Worm (Caenorhabditis elegans): ENCODE results near the gene F53F4.12.

The F53F4.12 gene

DNA sequence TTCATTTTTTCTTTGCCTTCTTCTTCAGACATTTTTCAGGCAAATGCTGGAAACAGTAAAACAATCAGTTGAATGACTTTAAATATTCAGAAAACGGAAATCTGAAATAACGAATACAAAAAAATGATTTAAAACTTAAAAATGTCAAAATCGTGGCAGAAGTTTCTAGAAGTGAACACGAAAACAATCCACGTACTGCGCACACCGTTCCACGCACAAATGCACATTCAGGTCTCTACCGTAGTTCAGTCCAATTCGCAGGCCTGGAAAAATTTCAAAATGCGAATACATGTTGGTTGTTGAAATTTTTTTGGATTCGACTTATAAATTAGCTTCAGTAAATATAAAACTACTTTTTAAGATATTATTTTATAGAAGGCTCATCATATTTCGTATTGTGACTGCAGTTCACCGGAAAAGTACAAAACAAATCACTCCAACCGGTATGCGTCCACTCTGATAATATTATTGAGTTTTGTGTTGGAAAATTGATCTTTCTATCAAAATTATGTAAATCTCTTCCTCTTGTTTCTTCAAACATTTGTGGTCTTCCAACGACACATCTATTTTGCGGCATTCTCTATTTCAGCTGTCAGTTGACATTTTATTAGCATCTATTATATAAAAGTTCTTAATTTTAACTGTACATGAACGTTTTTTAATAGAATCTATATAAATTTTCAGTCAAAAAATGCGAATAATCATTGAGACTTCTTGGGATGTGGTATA, 46.2 kb downstream of the F53F4.12 start, which contains the start of the genes mip-2 and F58G11.4:
mip-2 (minus strand) TSS at position 48 of the 729 bp plus-strand sequence.
F58G11.4 (plus strand) TSS at position 679 of the 729 bp plus-strand sequence.
- TF ChIP-seq tab-1 (GFP tag; IDR thresholded peaks at IDR 0.05) (no peak), cog-1 (tag; optimal IDR thresholded peaks at IDR 0.05) (no peak), T22C8.4 (GFP tag; IDR thresholded peaks at IDR 0.05) (no peak), flt-1 (GFP tag; IDR thresholded peaks at IDR 0.05) (no peak), ztf-23 (GFP tag; IDR thresholded peaks at IDR 0.05) (no peak), klf-2 (GFP tag; conservative IDR thresholded peaks at IDR 0.05) (no peak), ztf-29 (GFP tag; IDR thresholded peaks at IDR 0.05) (no peak), med-1 (GFP tag; optimal IDR thresholded peaks at IDR 0.05; ENCODE audit: insufficient read depth) (no peak), ref-1 (GFP tag; conservative IDR thresholded peaks at IDR 0.05) (no peak)

Data from whole organism, midembryonic.